Fruit fly (Drosophila melanogaster) S2 (cell line): ENCODE results near the gene CG17283.

ENCODE experiments used
- CG8478 ChIP-seq: fragments of >200 bp; optimal IDR thresholded peaks from 2 replicates; lab custom pipeline; 2018
- CTCF ChIP-seq, 2 experiments: fragments of >200 bp; optimal IDR thresholded peaks; 2 replicates each; lab custom pipeline; 2018

DNA sequence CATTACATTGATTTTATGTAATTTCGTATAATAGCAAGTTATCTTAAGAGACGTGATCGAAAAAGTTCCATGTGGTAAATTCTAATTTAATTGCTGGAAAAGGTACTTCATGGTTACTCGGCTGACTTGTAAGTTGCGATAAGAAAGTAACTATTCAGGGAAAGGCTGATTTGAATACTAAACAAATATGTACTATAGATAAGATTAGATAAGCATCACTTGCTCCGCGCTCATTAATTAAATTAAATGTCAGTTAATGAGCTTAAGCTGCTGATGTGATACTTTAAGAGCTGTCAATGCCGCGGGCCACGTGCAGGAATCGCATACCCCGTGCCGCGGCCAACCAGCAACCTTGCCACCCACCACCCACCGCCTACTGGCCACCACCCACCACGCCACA, 7.6 kb upstream of the CG17283 start:
- TF ChIP-seq CG8478, result no peak
- no peak for TF ChIP-seq CTCF (optimal IDR thresholded peaks at IDR 0.05; lab: Kevin White, UChicago)
